Fruit fly (Drosophila melanogaster) whole organism, prepupa: ENCODE data around the gene CG8188.

Experiments used
- CG1621 ChIP-seq: fragments of 200-800 bp; sonication (Bioruptor generic); optimal IDR thresholded peaks from 3 replicates; lab custom pipeline; 2018; ENCODE audit warnings: missing biosample characterization, mild to moderate bottlenecking, missing genetic modification characterization
- CG31627 ChIP-seq: fragments of 200-800 bp; sonication (Bioruptor generic); optimal IDR thresholded peaks from 3 replicates; lab custom pipeline; 2016; ENCODE audit warnings: missing biosample characterization, missing genetic modification characterization
- CG4318 ChIP-seq: fragments of 200-800 bp; sonication (Bioruptor generic); optimal IDR thresholded peaks from 3 replicates; lab custom pipeline; 2017; ENCODE audit warnings: missing biosample characterization, mild to moderate bottlenecking, missing genetic modification characterization
- CG6792 ChIP-seq: fragments of 200-800 bp; sonication (Bioruptor generic); optimal IDR thresholded peaks from 3 replicates; lab custom pipeline; 2016; ENCODE audit warnings: missing biosample characterization, missing genetic modification characterization
- CG6854 ChIP-seq: fragments of 200-800 bp; sonication (Bioruptor generic); optimal IDR thresholded peaks from 2 replicates; lab custom pipeline; 2017; ENCODE audit warnings: missing biosample characterization, mild to moderate bottlenecking, missing genetic modification characterization
- CG8319 ChIP-seq: fragments of 200-800 bp; sonication (Bioruptor generic); optimal IDR thresholded peaks from 3 replicates; lab custom pipeline; 2016; ENCODE audit warnings: missing biosample characterization, missing genetic modification characterization
- Eip78C ChIP-seq: fragments of 200-800 bp; sonication (Bioruptor generic); peaks from one replicate; lab custom pipeline; 2016; ENCODE audit warnings: missing biosample characterization, missing genetic modification characterization
- Hr4 ChIP-seq: fragments of 200-800 bp; sonication (Bioruptor generic); optimal IDR thresholded peaks from 3 replicates; lab custom pipeline; 2016; ENCODE audit warnings: missing biosample characterization, missing genetic modification characterization
- achi ChIP-seq: fragments of 200-800 bp; sonication (Bioruptor generic); optimal IDR thresholded peaks from 3 replicates; lab custom pipeline; 2016; ENCODE audit warnings: missing biosample characterization, missing genetic modification characterization
- eg ChIP-seq: fragments of 200-800 bp; sonication (Bioruptor generic); IDR thresholded peaks from 3 replicates; pipeline ENCODE4 v1.3.6; 2022; ENCODE audit warnings: missing biosample characterization, missing genetic modification characterization
- spab ChIP-seq: fragments of 200-800 bp; sonication (Bioruptor generic); optimal IDR thresholded peaks from 2 replicates; lab custom pipeline; 2017; ENCODE audit warnings: missing biosample characterization, mild to moderate bottlenecking, missing genetic modification characterization, missing genetic modification reagents
- svp ChIP-seq: fragments of 200-800 bp; sonication (Bioruptor generic); peaks from one replicate; lab custom pipeline; 2016; ENCODE audit warnings: missing biosample characterization, missing genetic modification characterization
- vri ChIP-seq: fragments of 200-800 bp; sonication (Bioruptor generic); optimal IDR thresholded peaks from 3 replicates; lab custom pipeline; 2016; ENCODE audit warnings: missing biosample characterization, mild to moderate bottlenecking, missing genetic modification characterization

DNA sequence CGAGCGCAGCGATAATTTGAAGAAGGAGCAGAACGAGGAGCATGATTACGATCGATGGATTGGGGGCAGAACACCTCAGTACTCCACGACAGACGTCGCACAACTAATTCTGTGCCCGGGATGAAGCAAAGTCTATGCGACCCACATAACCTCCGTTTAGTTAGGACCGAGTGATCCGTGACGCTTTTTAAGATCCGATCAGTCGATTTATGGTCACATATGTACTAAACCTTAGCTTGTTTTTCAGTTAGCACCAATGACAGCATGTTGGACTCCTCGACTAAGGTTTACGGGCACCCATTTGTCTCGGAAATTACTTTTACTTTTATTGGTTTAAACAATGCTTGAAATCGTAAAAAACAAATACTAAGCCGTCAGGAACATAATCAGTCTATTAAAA lies 31.0 kb downstream of the CG8188 start, which contains the start of gene CG12990:
- TF ChIP-seq spab (GFP tag; lab: Kevin White, UChicago) (no peak), CG31627 (GFP tag; lab: Kevin White, UChicago) (no peak), CG4318 (GFP tag; lab: Kevin White, UChicago) (no peak), CG6792 (no peak), svp (GFP tag; lab: Kevin White, UChicago) (no peak), eg (GFP tag; lab: Robert Waterston, UW) (no peak), vri (GFP tag; lab: Kevin White, UChicago) (no peak), CG8319 (GFP tag; lab: Kevin White, UChicago) (no peak), Hr4 (no peak), achi (GFP tag; lab: Kevin White, UChicago) (no peak), Eip78C (GFP tag; lab: Kevin White, UChicago) (no peak), CG6854 (GFP tag; lab: Kevin White, UChicago) (no peak), CG1621 (tag; lab: Kevin White, UChicago) (no peak)
